Fruit fly (Drosophila melanogaster) whole organism, embryonic: ENCODE results near the gene CG13484.

Experiments
- Bdp1 ChIP-seq: fragments of 200-800 bp; sonication (Bioruptor generic); optimal IDR thresholded peaks from 3 replicates; lab custom pipeline; 2016; ENCODE audit warnings: missing biosample characterization, missing genetic modification characterization
- Bteb2 ChIP-seq: fragments of 200-800 bp; sonication (Bioruptor generic); optimal IDR thresholded peaks from 2 replicates; lab custom pipeline; 2016; ENCODE audit warnings: missing biosample characterization, missing genetic modification characterization
- CG12219 ChIP-seq: fragments of 200-800 bp; sonication (Bioruptor generic); optimal IDR thresholded peaks from 3 replicates; lab custom pipeline; 2018; ENCODE audit warnings: missing biosample characterization, mild to moderate bottlenecking, missing genetic modification characterization
- CG1233 ChIP-seq: fragments of 200-800 bp; sonication (Bioruptor generic); optimal IDR thresholded peaks from 4 replicates; lab custom pipeline; 2018; ENCODE audit warnings: missing biosample characterization, mild to moderate bottlenecking, missing genetic modification characterization
- CG12659 ChIP-seq: fragments of 200-800 bp; sonication (Bioruptor generic); optimal IDR thresholded peaks from 3 replicates; lab custom pipeline; 2017; ENCODE audit warnings: mild to moderate bottlenecking, missing biosample characterization, missing genetic modification reagents, missing genetic modification characterization
- CG13123 ChIP-seq: fragments of 200-800 bp; sonication (Bioruptor generic); optimal IDR thresholded peaks from 2 replicates; lab custom pipeline; 2016; ENCODE audit warnings: missing biosample characterization, missing genetic modification characterization
- CG14965 ChIP-seq: fragments of 200-800 bp; sonication (Bioruptor generic); optimal IDR thresholded peaks from 2 replicates; lab custom pipeline; 2016; ENCODE audit warnings: missing biosample characterization, missing genetic modification characterization, borderline replicate concordance
- CG15601 ChIP-seq: fragments of 200-800 bp; sonication (Bioruptor generic); optimal IDR thresholded peaks from 3 replicates; lab custom pipeline; 2019; ENCODE audit warnings: missing biosample characterization, mild to moderate bottlenecking, missing genetic modification characterization, moderate library complexity
- CG1603 ChIP-seq: fragments of 200-800 bp; sonication (Bioruptor generic); optimal IDR thresholded peaks from 2 replicates; lab custom pipeline; 2019; ENCODE audit warnings: missing biosample characterization, mild to moderate bottlenecking, missing genetic modification characterization, moderate library complexity
- CG18619 ChIP-seq: fragments of 200-800 bp; sonication (Bioruptor generic); optimal IDR thresholded peaks from 3 replicates; lab custom pipeline; 2017; ENCODE audit warnings: missing biosample characterization, mild to moderate bottlenecking, missing genetic modification characterization
- CG2678 ChIP-seq: fragments of 200-800 bp; sonication (Bioruptor generic); optimal IDR thresholded peaks from 3 replicates; lab custom pipeline; 2019; ENCODE audit warnings: missing biosample characterization, mild to moderate bottlenecking, missing genetic modification characterization, moderate library complexity
- CG31224 ChIP-seq: fragments of 200-800 bp; sonication (Bioruptor generic); IDR thresholded peaks from 2 replicates; pipeline ENCODE4 v1.3.6; 2022; ENCODE audit warnings: missing biosample characterization, missing genetic modification characterization
- CG32772 ChIP-seq: fragments of 200-800 bp; sonication (Bioruptor generic); IDR thresholded peaks from 2 replicates; pipeline ENCODE4 v1.3.6; 2022; ENCODE audit warnings: missing biosample characterization, missing genetic modification characterization
- CG33213 ChIP-seq: fragments of 200-800 bp; sonication (Bioruptor generic); optimal IDR thresholded peaks from 3 replicates; lab custom pipeline; 2016; ENCODE audit warnings: missing biosample characterization, missing genetic modification characterization
- CG34376 ChIP-seq: fragments of 200-800 bp; sonication (Bioruptor generic); optimal IDR thresholded peaks from 2 replicates; lab custom pipeline; 2018; ENCODE audit warnings: missing biosample characterization, mild to moderate bottlenecking, missing genetic modification characterization
- CG42726 ChIP-seq: fragments of 200-800 bp; sonication (Bioruptor generic); IDR thresholded peaks from 2 replicates; pipeline ENCODE4 v1.3.6; 2022; ENCODE audit warnings: missing biosample characterization, missing genetic modification characterization; ENCODE audit not compliant: partially characterized antibody
- CG7987 ChIP-seq: fragments of 200-800 bp; sonication (Bioruptor generic); optimal IDR thresholded peaks from 2 replicates; lab custom pipeline; 2018; ENCODE audit warnings: missing biosample characterization, mild to moderate bottlenecking, missing genetic modification characterization, moderate library complexity
- CG8359 ChIP-seq: fragments of 200-800 bp; sonication (Bioruptor generic); optimal IDR thresholded peaks from 2 replicates; lab custom pipeline; 2017; ENCODE audit warnings: missing biosample characterization, mild to moderate bottlenecking, missing genetic modification characterization, borderline replicate concordance
- CG9817 ChIP-seq: fragments of 200-800 bp; sonication (Bioruptor generic); optimal IDR thresholded peaks from 2 replicates; lab custom pipeline; 2018; ENCODE audit warnings: missing biosample characterization, mild to moderate bottlenecking, missing genetic modification characterization, moderate library complexity
- CHES-1-like ChIP-seq: fragments of 200-800 bp; sonication (Bioruptor generic); optimal IDR thresholded peaks from 2 replicates; lab custom pipeline; 2016; ENCODE audit warnings: missing biosample characterization, missing genetic modification characterization
- CoRest ChIP-seq: fragments of 200-800 bp; sonication (Bioruptor generic); optimal IDR thresholded peaks from 3 replicates; lab custom pipeline; 2018; ENCODE audit warnings: missing biosample characterization, mild to moderate bottlenecking, missing genetic modification characterization, moderate library complexity
- Dp ChIP-seq: fragments of 200-800 bp; sonication (Bioruptor generic); optimal IDR thresholded peaks from 2 replicates; lab custom pipeline; 2018; ENCODE audit warnings: missing biosample characterization, mild to moderate bottlenecking, missing genetic modification characterization, moderate library complexity
- GATAe ChIP-seq: fragments of 200-800 bp; sonication (Bioruptor generic); conservative IDR thresholded peaks from 2 replicates; pipeline ENCODE4 v1.3.6; 2022; ENCODE audit warnings: missing biosample characterization, missing genetic modification characterization
- Meics ChIP-seq: fragments of 200-800 bp; sonication (Bioruptor generic); optimal IDR thresholded peaks from 2 replicates; lab custom pipeline; 2017; ENCODE audit warnings: missing biosample characterization, mild to moderate bottlenecking, missing genetic modification characterization
- NFAT ChIP-seq: fragments of 200-800 bp; sonication (Bioruptor generic); IDR thresholded peaks from 2 replicates; pipeline ENCODE4 v1.3.6; 2022; ENCODE audit warnings: missing biosample characterization, missing genetic modification characterization
- Oaz ChIP-seq: fragments of 200-800 bp; sonication (Bioruptor generic); IDR thresholded peaks from 2 replicates; pipeline ENCODE4 v1.3.6; 2022; ENCODE audit warnings: missing biosample characterization, missing genetic modification characterization
- Oli ChIP-seq: fragments of 200-800 bp; sonication (Bioruptor generic); optimal IDR thresholded peaks from 2 replicates; lab custom pipeline; 2018; ENCODE audit warnings: missing biosample characterization, mild to moderate bottlenecking, missing genetic modification characterization, moderate library complexity
- Stat92E ChIP-seq, 3 experiments: fragments of >200 bp in 2 of 3; fragments of 200-800 bp in 1 of 3; sonication (Bioruptor generic) in 1 of 3; optimal IDR thresholded peaks; 2 replicates each; lab custom pipeline; 2017 to 2019; ENCODE audit warnings: missing biosample characterization in 3 of 3, missing genetic modification characterization in 3 of 3, mild to moderate bottlenecking in 1 of 3, moderate library complexity in 1 of 3
- Taf1 ChIP-seq: fragments of 200-800 bp; sonication (Bioruptor generic); IDR thresholded peaks from 2 replicates; pipeline ENCODE4 v1.3.6; 2022; ENCODE audit warnings: missing biosample characterization, missing genetic modification characterization
- Xbp1 ChIP-seq: fragments of 200-800 bp; sonication (Bioruptor generic); optimal IDR thresholded peaks from 3 replicates; lab custom pipeline; 2016; ENCODE audit warnings: missing biosample characterization, mild to moderate bottlenecking, missing genetic modification characterization
- amos ChIP-seq: fragments of 200-800 bp; sonication (Bioruptor generic); IDR thresholded peaks from 2 replicates; pipeline ENCODE4 v1.3.6; 2022; ENCODE audit warnings: missing biosample characterization, missing genetic modification characterization; ENCODE audit not compliant: partially characterized antibody
- disco-r ChIP-seq: fragments of 200-800 bp; sonication (Bioruptor generic); optimal IDR thresholded peaks from 2 replicates; lab custom pipeline; 2016; ENCODE audit warnings: missing biosample characterization, missing genetic modification characterization
- dm ChIP-seq: fragments of 200-800 bp; sonication (Bioruptor generic); optimal IDR thresholded peaks from 3 replicates; lab custom pipeline; 2016; ENCODE audit warnings: missing biosample characterization, missing genetic modification characterization
- dysf ChIP-seq: fragments of 200-800 bp; sonication (Bioruptor generic); IDR thresholded peaks from 3 replicates; pipeline ENCODE4 v1.3.6; 2022; ENCODE audit warnings: missing biosample characterization, missing genetic modification characterization
- gce ChIP-seq: fragments of 200-800 bp; sonication (Bioruptor generic); IDR thresholded peaks from 3 replicates; pipeline ENCODE4 v1.3.6; 2022; ENCODE audit warnings: missing biosample characterization, missing genetic modification characterization
- hbn ChIP-seq: fragments of 200-800 bp; sonication (Bioruptor generic); IDR thresholded peaks from 2 replicates; pipeline ENCODE4 v1.3.6; 2022; ENCODE audit warnings: missing biosample characterization, missing genetic modification characterization; ENCODE audit not compliant: partially characterized antibody
- ind ChIP-seq: fragments of 200-800 bp; sonication (Bioruptor generic); optimal IDR thresholded peaks from 3 replicates; lab custom pipeline; 2016; ENCODE audit warnings: missing biosample characterization, missing genetic modification characterization
- insv ChIP-seq, 2 experiments: fragments of 200-800 bp; sonication (Bioruptor generic); optimal IDR thresholded peaks; 3 replicates each; lab custom pipeline; 2016 to 2018; ENCODE audit warnings: missing biosample characterization in 2 of 2, missing genetic modification characterization in 2 of 2
- knrl ChIP-seq: fragments of 200-800 bp; sonication (Bioruptor generic); IDR thresholded peaks from 3 replicates; pipeline ENCODE4 v1.3.6; 2022; ENCODE audit warnings: missing biosample characterization, missing genetic modification characterization; ENCODE audit not compliant: partially characterized antibody
- mirr ChIP-seq: fragments of 200-800 bp; sonication (Bioruptor generic); optimal IDR thresholded peaks from 3 replicates; lab custom pipeline; 2018; ENCODE audit warnings: missing biosample characterization, mild to moderate bottlenecking, missing genetic modification characterization
- pb ChIP-seq: fragments of 200-800 bp; sonication (Bioruptor generic); optimal IDR thresholded peaks from 3 replicates; lab custom pipeline; 2016; ENCODE audit warnings: missing biosample characterization, missing genetic modification characterization
- scrt ChIP-seq: fragments of 200-800 bp; sonication (Bioruptor generic); optimal IDR thresholded peaks from 2 replicates; lab custom pipeline; 2018; ENCODE audit warnings: missing biosample characterization, mild to moderate bottlenecking, missing genetic modification characterization, moderate library complexity
- slbo ChIP-seq: fragments of 200-800 bp; sonication (Bioruptor generic); IDR thresholded peaks from 2 replicates; pipeline ENCODE4 v1.3.6; 2022; ENCODE audit warnings: missing biosample characterization, missing genetic modification characterization
- so ChIP-seq: fragments of 200-800 bp; sonication (Bioruptor generic); IDR thresholded peaks from 3 replicates; pipeline ENCODE4 v1.3.6; 2022; ENCODE audit warnings: missing biosample characterization, missing genetic modification characterization
- sr ChIP-seq: fragments of 200-800 bp; sonication (Bioruptor generic); IDR thresholded peaks from 3 replicates; pipeline ENCODE4 v1.3.6; 2022; ENCODE audit warnings: missing biosample characterization, missing genetic modification characterization
- ssp ChIP-seq: fragments of 200-800 bp; sonication (Bioruptor generic); IDR thresholded peaks from 2 replicates; pipeline ENCODE4 v1.3.6; 2022; ENCODE audit warnings: missing biosample characterization, missing genetic modification characterization
- stc ChIP-seq: fragments of 200-800 bp; sonication (Bioruptor generic); IDR thresholded peaks from 2 replicates; pipeline ENCODE4 v1.3.6; 2022; ENCODE audit warnings: missing biosample characterization, missing genetic modification characterization
- trem ChIP-seq: fragments of 200-800 bp; optimal IDR thresholded peaks from 3 replicates; lab custom pipeline; 2019; ENCODE audit warnings: missing biosample characterization, mild to moderate bottlenecking, missing genetic modification characterization, moderate library complexity
- tx ChIP-seq: fragments of 200-800 bp; sonication (Bioruptor generic); optimal IDR thresholded peaks from 2 replicates; lab custom pipeline; 2016; ENCODE audit warnings: missing biosample characterization, missing genetic modification characterization
- yki ChIP-seq: fragments of >200 bp; optimal IDR thresholded peaks from 3 replicates; lab custom pipeline; 2018
- zf30C ChIP-seq: fragments of 200-800 bp; sonication (Bioruptor generic); optimal IDR thresholded peaks from 3 replicates; lab custom pipeline; 2018; ENCODE audit warnings: missing biosample characterization, mild to moderate bottlenecking, missing genetic modification characterization

Gene CG13484

dm6 chr3L:14004041-14004407, 48.9 kb downstream of the CG13484 start (continued):
- TF ChIP-seq Bteb2 (no peak), CG14965 (GFP tag; lab: Kevin White, UChicago) (no peak), scrt (GFP tag; lab: Kevin White, UChicago) (peak; percentile 52), CG15601 (tag; lab: Kevin White, UChicago) (no peak), GATAe (GFP tag; lab: Robert Waterston, UW) (no peak), CG32772 (no peak), yki (no peak), CG7987 (GFP tag; lab: Kevin White, UChicago) (peak; percentile 76), CG34376 (GFP tag; lab: Kevin White, UChicago) (peak; percentile 60), CG9817 (tag; lab: Kevin White, UChicago) (no peak), mirr (GFP tag; lab: Kevin White, UChicago) (peak; percentile 71), pb (GFP tag; lab: Kevin White, UChicago) (no peak), CG13123 (GFP tag; lab: Kevin White, UChicago) (peak; percentile 25), Xbp1 (GFP tag; lab: Kevin White, UChicago) (no peak), CG1603 (tag; lab: Kevin White, UChicago) (no peak), disco-r (no peak), CG12659 (GFP tag; lab: Kevin White, UChicago) (peak; percentile 55), CG18619 (GFP tag; lab: Kevin White, UChicago) (no peak), stc (GFP tag; lab: Robert Waterston, UW) (no peak), trem (tag; lab: Kevin White, UChicago) (peak; percentile 21), zf30C (GFP tag; lab: Kevin White, UChicago) (no peak), ssp (GFP tag; lab: Robert Waterston, UW) (no peak), gce (GFP tag; lab: Robert Waterston, UW) (0 out of 3 replicates have a peak, but pooled peaks have one; percentile 26), tx (GFP tag; lab: Kevin White, UChicago) (no peak), dm (GFP tag; lab: Kevin White, UChicago) (peak; percentile 41), CG2678 (no peak), CG42726 (GFP tag; lab: Robert Waterston, UW) (no peak), Meics (GFP tag; lab: Kevin White, UChicago) (peak; percentile 18), hbn (GFP tag; lab: Robert Waterston, UW) (no peak), so (no peak), ind (GFP tag; lab: Kevin White, UChicago) (no peak), CG31224 (GFP tag; lab: Robert Waterston, UW) (no peak), Bdp1 (GFP tag; lab: Kevin White, UChicago) (peak; percentile 30), CG1233 (GFP tag; lab: Kevin White, UChicago) (peak; percentile 41), CG12219 (GFP tag; lab: Kevin White, UChicago) (no peak), dysf (GFP tag; lab: Robert Waterston, UW) (peak; percentile 5; the same call in 1 of the 3 replicates), CoRest (no peak), insv (GFP tag; optimal IDR thresholded peaks at IDR 0.05; lab: Kevin White, UChicago) (peak in 1 of 2 experiments; percentile 29), slbo (GFP tag; lab: Robert Waterston, UW) (peak; percentile 21; the same call in 1 of the 2 replicates), CG33213 (GFP tag; lab: Kevin White, UChicago) (peak; percentile 36), Oaz (GFP tag; lab: Robert Waterston, UW) (no peak), Stat92E (GFP tag; optimal IDR thresholded peaks at IDR 0.05; lab: Kevin White, UChicago) (no peak), CG8359 (GFP tag; lab: Kevin White, UChicago) (no peak), Oli (tag; lab: Kevin White, UChicago) (no peak), knrl (GFP tag; lab: Robert Waterston, UW) (no peak), Taf1 (GFP tag; lab: Robert Waterston, UW) (no peak), amos (peak; percentile 15; the same call in 1 of the 2 replicates), CHES-1-like (GFP tag; lab: Kevin White, UChicago) (peak; percentile 61), sr (no peak), NFAT (GFP tag; lab: Robert Waterston, UW) (no peak), Dp (no peak)
